Worm (Caenorhabditis elegans): ENCODE measurements around the gene lido-9.

ce11 chrII:3003667-3004066 is 3.1 kb downstream of the lido-9 start, which contains the start of gene lido-11:
- TF ChIP-seq fos-1 (tag; optimal IDR thresholded peaks at IDR 0.05) (no peak), pha-4 (tag; optimal IDR thresholded peaks at IDR 0.05) (no peak)

Measured in whole organism, L3 larva.